Fruit fly (Drosophila melanogaster) whole organism, prepupa: Measurements from ENCODE around the gene CG34425.

ENCODE experiments used
- Blimp-1 ChIP-seq: fragments of 200-800 bp; sonication (Bioruptor generic); optimal IDR thresholded peaks from 3 replicates; lab custom pipeline; 2017; ENCODE audit warnings: missing biosample characterization, missing genetic modification characterization, mild to moderate bottlenecking, moderate library complexity, missing genetic modification reagents
- CG10631 ChIP-seq: fragments of 200-800 bp; sonication (Bioruptor generic); optimal IDR thresholded peaks from 2 replicates; lab custom pipeline; 2016; ENCODE audit warnings: missing biosample characterization, missing genetic modification characterization
- CG11294 ChIP-seq: fragments of 200-800 bp; sonication (Bioruptor generic); IDR thresholded peaks from 2 replicates; pipeline ENCODE4 v1.3.6; 2022; ENCODE audit warnings: missing biosample characterization, missing genetic modification characterization
- CG11902 ChIP-seq: fragments of 200-800 bp; sonication (Bioruptor generic); optimal IDR thresholded peaks from 3 replicates; lab custom pipeline; 2016; ENCODE audit warnings: missing biosample characterization, missing genetic modification characterization
- CG1621 ChIP-seq: fragments of 200-800 bp; sonication (Bioruptor generic); optimal IDR thresholded peaks from 3 replicates; lab custom pipeline; 2018; ENCODE audit warnings: missing biosample characterization, mild to moderate bottlenecking, missing genetic modification characterization
- CG16779 ChIP-seq: fragments of 200-800 bp; sonication (Bioruptor generic); optimal IDR thresholded peaks from 3 replicates; lab custom pipeline; 2017; ENCODE audit warnings: missing biosample characterization, mild to moderate bottlenecking, missing genetic modification characterization
- CG31627 ChIP-seq: fragments of 200-800 bp; sonication (Bioruptor generic); optimal IDR thresholded peaks from 3 replicates; lab custom pipeline; 2016; ENCODE audit warnings: missing biosample characterization, missing genetic modification characterization
- CG32006 ChIP-seq: fragments of 200-800 bp; sonication (Bioruptor generic); optimal IDR thresholded peaks from 3 replicates; lab custom pipeline; 2017; ENCODE audit warnings: missing biosample characterization, mild to moderate bottlenecking, missing genetic modification characterization
- CG34406 ChIP-seq: fragments of 200-800 bp; sonication (Bioruptor generic); optimal IDR thresholded peaks from 3 replicates; lab custom pipeline; 2016; ENCODE audit warnings: missing biosample characterization, missing genetic modification characterization
- CG3919 ChIP-seq: fragments of 200-800 bp; sonication (Bioruptor generic); optimal IDR thresholded peaks from 3 replicates; lab custom pipeline; 2016; ENCODE audit warnings: missing biosample characterization, missing genetic modification characterization
- CG4318 ChIP-seq: fragments of 200-800 bp; sonication (Bioruptor generic); optimal IDR thresholded peaks from 3 replicates; lab custom pipeline; 2017; ENCODE audit warnings: missing biosample characterization, mild to moderate bottlenecking, missing genetic modification characterization
- CG6163 ChIP-seq: fragments of 200-800 bp; sonication (Bioruptor generic); IDR thresholded peaks from 3 replicates; pipeline ENCODE4 v1.3.6; 2022; ENCODE audit warnings: missing biosample characterization, missing genetic modification characterization
- CG6276 ChIP-seq: fragments of 200-800 bp; sonication (Bioruptor generic); optimal IDR thresholded peaks from 2 replicates; lab custom pipeline; 2017; ENCODE audit warnings: missing biosample characterization, mild to moderate bottlenecking, missing genetic modification characterization
- CG6792 ChIP-seq: fragments of 200-800 bp; sonication (Bioruptor generic); optimal IDR thresholded peaks from 3 replicates; lab custom pipeline; 2016; ENCODE audit warnings: missing biosample characterization, missing genetic modification characterization
- CG6854 ChIP-seq: fragments of 200-800 bp; sonication (Bioruptor generic); optimal IDR thresholded peaks from 2 replicates; lab custom pipeline; 2017; ENCODE audit warnings: missing biosample characterization, mild to moderate bottlenecking, missing genetic modification characterization
- CG7368 ChIP-seq: fragments of 200-800 bp; sonication (Bioruptor generic); optimal IDR thresholded peaks from 3 replicates; lab custom pipeline; 2016; ENCODE audit warnings: missing biosample characterization, missing genetic modification characterization
- CG8319 ChIP-seq: fragments of 200-800 bp; sonication (Bioruptor generic); optimal IDR thresholded peaks from 3 replicates; lab custom pipeline; 2016; ENCODE audit warnings: missing biosample characterization, missing genetic modification characterization
- CG8632 ChIP-seq: fragments of 200-800 bp; sonication (Bioruptor generic); optimal IDR thresholded peaks from 3 replicates; lab custom pipeline; 2016; ENCODE audit warnings: missing biosample characterization, missing genetic modification characterization
- CG9139 ChIP-seq: fragments of 200-800 bp; sonication (Bioruptor generic); optimal IDR thresholded peaks from 3 replicates; lab custom pipeline; 2017; ENCODE audit warnings: missing biosample characterization, mild to moderate bottlenecking, missing genetic modification characterization
- Eip78C ChIP-seq: fragments of 200-800 bp; sonication (Bioruptor generic); peaks from one replicate; lab custom pipeline; 2016; ENCODE audit warnings: missing biosample characterization, missing genetic modification characterization
- Eip93F ChIP-seq: fragments of 200-800 bp; sonication (Bioruptor generic); optimal IDR thresholded peaks from 2 replicates; lab custom pipeline; 2016; ENCODE audit warnings: missing biosample characterization, mild to moderate bottlenecking, missing genetic modification characterization
- Ets21C ChIP-seq: fragments of 200-800 bp; sonication (Bioruptor generic); optimal IDR thresholded peaks from 3 replicates; lab custom pipeline; 2016; ENCODE audit warnings: missing biosample characterization, missing genetic modification characterization
- Ets96B ChIP-seq: fragments of 200-800 bp; optimal IDR thresholded peaks from 2 replicates; lab custom pipeline; 2019; ENCODE audit warnings: missing biosample characterization, mild to moderate bottlenecking, missing genetic modification characterization, moderate library complexity
- Gug ChIP-seq: fragments of 200-800 bp; sonication (Bioruptor generic); IDR thresholded peaks from 2 replicates; pipeline ENCODE4 v1.3.6; 2022; ENCODE audit warnings: missing biosample characterization, missing genetic modification characterization
- Hr38 ChIP-seq: sonication (Bioruptor generic); optimal IDR thresholded peaks from 2 replicates; lab custom pipeline; 2016; ENCODE audit warnings: missing biosample characterization, missing genetic modification characterization
- Hr4 ChIP-seq: fragments of 200-800 bp; sonication (Bioruptor generic); optimal IDR thresholded peaks from 3 replicates; lab custom pipeline; 2016; ENCODE audit warnings: missing biosample characterization, missing genetic modification characterization
- Lpt ChIP-seq: fragments of 200-800 bp; sonication (Bioruptor generic); optimal IDR thresholded peaks from 3 replicates; lab custom pipeline; 2016; ENCODE audit warnings: missing biosample characterization, missing genetic modification characterization
- Met ChIP-seq: fragments of 200-800 bp; sonication (Bioruptor generic); optimal IDR thresholded peaks from 3 replicates; lab custom pipeline; 2016; ENCODE audit warnings: missing biosample characterization, missing genetic modification characterization
- OdsH ChIP-seq: fragments of 200-800 bp; sonication (Bioruptor generic); optimal IDR thresholded peaks from 3 replicates; lab custom pipeline; 2016; ENCODE audit warnings: missing biosample characterization, missing genetic modification characterization
- Sox15 ChIP-seq: fragments of 200-800 bp; sonication (Bioruptor generic); optimal IDR thresholded peaks from 3 replicates; lab custom pipeline; 2016; ENCODE audit warnings: missing biosample characterization, missing genetic modification characterization
- achi ChIP-seq: fragments of 200-800 bp; sonication (Bioruptor generic); optimal IDR thresholded peaks from 3 replicates; lab custom pipeline; 2016; ENCODE audit warnings: missing biosample characterization, missing genetic modification characterization
- dsx ChIP-seq: fragments of 200-800 bp; optimal IDR thresholded peaks from 3 replicates; lab custom pipeline; 2019; ENCODE audit warnings: missing biosample characterization, mild to moderate bottlenecking, missing genetic modification characterization, moderate library complexity; ENCODE audit not compliant: poor library complexity, severe bottlenecking
- eg ChIP-seq: fragments of 200-800 bp; sonication (Bioruptor generic); IDR thresholded peaks from 3 replicates; pipeline ENCODE4 v1.3.6; 2022; ENCODE audit warnings: missing biosample characterization, missing genetic modification characterization
- fd59A ChIP-seq: fragments of 200-800 bp; sonication (Bioruptor generic); optimal IDR thresholded peaks from 2 replicates; lab custom pipeline; 2017; ENCODE audit warnings: missing biosample characterization, mild to moderate bottlenecking, missing genetic modification characterization, missing genetic modification reagents
- fd85E ChIP-seq: fragments of 200-800 bp; sonication (Bioruptor generic); optimal IDR thresholded peaks from 3 replicates; lab custom pipeline; 2016; ENCODE audit warnings: missing biosample characterization, missing genetic modification characterization
- fkh ChIP-seq: fragments of 200-800 bp; sonication (Bioruptor generic); optimal IDR thresholded peaks from 3 replicates; lab custom pipeline; 2017; ENCODE audit warnings: missing biosample characterization, mild to moderate bottlenecking, missing genetic modification characterization, moderate library complexity
- net ChIP-seq: fragments of 200-800 bp; sonication (Bioruptor generic); optimal IDR thresholded peaks from 3 replicates; lab custom pipeline; 2016; ENCODE audit warnings: missing biosample characterization, missing genetic modification characterization
- pdm3 ChIP-seq: fragments of 200-800 bp; sonication (Bioruptor generic); optimal IDR thresholded peaks from 3 replicates; lab custom pipeline; 2016; ENCODE audit warnings: missing biosample characterization, missing genetic modification characterization
- salr ChIP-seq, 2 experiments: fragments of 200-800 bp; sonication (Bioruptor generic); optimal IDR thresholded peaks; 3 replicates each; lab custom pipeline; 2016 to 2018; ENCODE audit warnings: missing biosample characterization in 2 of 2, missing genetic modification characterization in 2 of 2, mild to moderate bottlenecking in 1 of 2
- spab ChIP-seq: fragments of 200-800 bp; sonication (Bioruptor generic); optimal IDR thresholded peaks from 2 replicates; lab custom pipeline; 2017; ENCODE audit warnings: missing biosample characterization, mild to moderate bottlenecking, missing genetic modification characterization, missing genetic modification reagents
- svp ChIP-seq: fragments of 200-800 bp; sonication (Bioruptor generic); peaks from one replicate; lab custom pipeline; 2016; ENCODE audit warnings: missing biosample characterization, missing genetic modification characterization
- topi ChIP-seq: fragments of 200-800 bp; sonication (Bioruptor generic); optimal IDR thresholded peaks from 3 replicates; lab custom pipeline; 2016; ENCODE audit warnings: missing biosample characterization, missing genetic modification characterization
- vri ChIP-seq: fragments of 200-800 bp; sonication (Bioruptor generic); optimal IDR thresholded peaks from 3 replicates; lab custom pipeline; 2016; ENCODE audit warnings: missing biosample characterization, mild to moderate bottlenecking, missing genetic modification characterization

The CG34425 gene

dm6 chr3R:4471846-4472693, 34.1 kb downstream of the CG34425 start:
- peak; percentile 13 for TF ChIP-seq CG10631 (GFP tag; lab: Kevin White, UChicago)
- TF ChIP-seq net (GFP tag; lab: Kevin White, UChicago) = no peak
- TF ChIP-seq CG6276 = peak; percentile 19
- 0 out of 3 replicates have a peak, but pooled peaks have one; percentile 21 for TF ChIP-seq eg
- no peak for TF ChIP-seq CG11902 (GFP tag; lab: Kevin White, UChicago)
- peak; percentile 45 for TF ChIP-seq svp
- peak; percentile 47 for TF ChIP-seq CG4318 (GFP tag; lab: Kevin White, UChicago)
- TF ChIP-seq pdm3 (GFP tag; lab: Kevin White, UChicago) = peak; percentile 6
- TF ChIP-seq CG32006 (GFP tag; lab: Kevin White, UChicago) = peak; percentile 73
- TF ChIP-seq Eip78C (GFP tag; lab: Kevin White, UChicago) = peak; percentile 66
- TF ChIP-seq salr (GFP tag; optimal IDR thresholded peaks at IDR 0.05; lab: Kevin White, UChicago) = peak in 1 of 2 experiments; percentile 47
- TF ChIP-seq fd59A (GFP tag; lab: Kevin White, UChicago) = no peak

- peak; percentile 5 for TF ChIP-seq CG3919 (GFP tag; lab: Kevin White, UChicago)
- peak; percentile 11 for TF ChIP-seq fd85E (GFP tag; lab: Kevin White, UChicago)
- no peak for TF ChIP-seq Lpt (GFP tag; lab: Kevin White, UChicago)
- TF ChIP-seq Blimp-1 (GFP tag; lab: Kevin White, UChicago) = no peak
- no peak for TF ChIP-seq Gug (GFP tag; lab: Robert Waterston, UW)
- TF ChIP-seq achi (GFP tag; lab: Kevin White, UChicago) = no peak
- no peak for TF ChIP-seq Ets96B
- no peak for TF ChIP-seq Hr38 (GFP tag; lab: Kevin White, UChicago)
- TF ChIP-seq CG8632 (GFP tag; lab: Kevin White, UChicago) = no peak
- peak; percentile 61 for TF ChIP-seq vri (GFP tag; lab: Kevin White, UChicago)
- peak; percentile 3 for TF ChIP-seq topi (GFP tag; lab: Kevin White, UChicago)
- no peak for TF ChIP-seq CG32006 (GFP tag; lab: Kevin White, UChicago)
- no peak for TF ChIP-seq CG11294 (GFP tag; lab: Robert Waterston, UW)
- peak; percentile 68 for TF ChIP-seq CG1621 (tag; lab: Kevin White, UChicago)
- no peak for TF ChIP-seq CG31627 (GFP tag; lab: Kevin White, UChicago)
- TF ChIP-seq CG16779 (tag; lab: Kevin White, UChicago) = no peak
- peak; percentile 85 for TF ChIP-seq Eip78C (GFP tag; lab: Kevin White, UChicago)
- peak; percentile 41 for TF ChIP-seq CG6854 (GFP tag; lab: Kevin White, UChicago)
- no peak for TF ChIP-seq CG34406 (GFP tag; lab: Kevin White, UChicago)
- no peak for TF ChIP-seq CG8319
- TF ChIP-seq CG10631 (GFP tag; lab: Kevin White, UChicago) = no peak
- no peak for TF ChIP-seq Ets21C (GFP tag; lab: Kevin White, UChicago)
- TF ChIP-seq CG4318 (GFP tag; lab: Kevin White, UChicago) = no peak
- peak; percentile 59 for TF ChIP-seq fkh (GFP tag; lab: Kevin White, UChicago)
- TF ChIP-seq svp = peak; percentile 74
- TF ChIP-seq CG6163 (GFP tag; lab: Robert Waterston, UW) = peak; percentile 29; the same call in 1 of the 3 replicates
- TF ChIP-seq Hr4 (GFP tag; lab: Kevin White, UChicago) = no peak
- peak; percentile 1 for TF ChIP-seq dsx (GFP tag; lab: Kevin White, UChicago)
- TF ChIP-seq eg = no peak
- no peak for TF ChIP-seq CG6792
- no peak for TF ChIP-seq Sox15 (GFP tag; lab: Kevin White, UChicago)
- no peak for TF ChIP-seq fd59A (GFP tag; lab: Kevin White, UChicago)
- TF ChIP-seq spab (GFP tag; lab: Kevin White, UChicago) = no peak
- TF ChIP-seq salr (GFP tag; optimal IDR thresholded peaks at IDR 0.05; lab: Kevin White, UChicago) = no peak
- TF ChIP-seq pdm3 (GFP tag; lab: Kevin White, UChicago) = no peak
- peak; percentile 21 for TF ChIP-seq CG9139
- TF ChIP-seq OdsH = no peak
- TF ChIP-seq Met (GFP tag; lab: Kevin White, UChicago) = no peak
- TF ChIP-seq CG7368 = no peak
- peak; percentile 39 for TF ChIP-seq Eip93F (GFP tag; lab: Kevin White, UChicago)
- TF ChIP-seq CG11902 (GFP tag; lab: Kevin White, UChicago) = no peak
Measured at dm6 chr3R:4471047-4471751, 35.0 kb downstream of the CG34425 start.
